Fruit fly (Drosophila melanogaster) whole organism, embryonic: Measurements from ENCODE around the gene Gcat.
A peak's percentile ranks its signal among the peaks of the same experiment; 100 is the strongest.

Source experiments
- ATbp ChIP-seq: fragments of 200-800 bp; sonication (Bioruptor generic); optimal IDR thresholded peaks from 2 replicates; lab custom pipeline; 2017; ENCODE audit warnings: missing biosample characterization, mild to moderate bottlenecking, missing genetic modification characterization, missing genetic modification reagents
- Atf-2 ChIP-seq: fragments of 200-800 bp; sonication (Bioruptor generic); optimal IDR thresholded peaks from 2 replicates; lab custom pipeline; 2016; ENCODE audit warnings: missing biosample characterization, missing genetic modification characterization
- CG10209 ChIP-seq: fragments of 200-800 bp; sonication (Bioruptor generic); optimal IDR thresholded peaks from 3 replicates; lab custom pipeline; 2017; ENCODE audit warnings: missing biosample characterization, mild to moderate bottlenecking, missing genetic modification characterization, missing genetic modification reagents
- CG10274 ChIP-seq: fragments of 200-800 bp; sonication (Bioruptor generic); optimal IDR thresholded peaks from 3 replicates; lab custom pipeline; 2017; ENCODE audit warnings: missing biosample characterization, mild to moderate bottlenecking, missing genetic modification characterization
- CG10431 ChIP-seq: fragments of 200-800 bp; sonication (Bioruptor generic); optimal IDR thresholded peaks from 3 replicates; lab custom pipeline; 2018; ENCODE audit warnings: missing biosample characterization, mild to moderate bottlenecking, missing genetic modification characterization
- CG11247 ChIP-seq: fragments of 200-800 bp; sonication (Bioruptor generic); IDR thresholded peaks from 2 replicates; pipeline ENCODE4 v1.3.6; 2022; ENCODE audit warnings: missing biosample characterization, missing genetic modification characterization
- CG11504 ChIP-seq: fragments of 200-800 bp; sonication (Bioruptor generic); optimal IDR thresholded peaks from 3 replicates; lab custom pipeline; 2019; ENCODE audit warnings: missing biosample characterization, mild to moderate bottlenecking, missing genetic modification characterization, moderate library complexity
- CG13424 ChIP-seq: fragments of 200-800 bp; sonication (Bioruptor generic); optimal IDR thresholded peaks from 2 replicates; lab custom pipeline; 2019; ENCODE audit warnings: missing biosample characterization, mild to moderate bottlenecking, missing genetic modification characterization, moderate library complexity
- CG15479 ChIP-seq: fragments of 200-800 bp; sonication (Bioruptor generic); optimal IDR thresholded peaks from 3 replicates; lab custom pipeline; 2019; ENCODE audit warnings: missing biosample characterization, mild to moderate bottlenecking, missing genetic modification characterization, moderate library complexity
- CG1603 ChIP-seq: fragments of 200-800 bp; sonication (Bioruptor generic); optimal IDR thresholded peaks from 2 replicates; lab custom pipeline; 2019; ENCODE audit warnings: missing biosample characterization, mild to moderate bottlenecking, missing genetic modification characterization, moderate library complexity
- CG17385 ChIP-seq: fragments of 200-800 bp; sonication (Bioruptor generic); optimal IDR thresholded peaks from 3 replicates; lab custom pipeline; 2018; ENCODE audit warnings: missing biosample characterization, mild to moderate bottlenecking, missing genetic modification characterization
- CG2120 ChIP-seq: fragments of 200-800 bp; sonication (Bioruptor generic); optimal IDR thresholded peaks from 3 replicates; lab custom pipeline; 2016; ENCODE audit warnings: missing biosample characterization, missing genetic modification characterization
- CG2199 ChIP-seq: fragments of 200-800 bp; sonication (Bioruptor generic); IDR thresholded peaks from 3 replicates; pipeline ENCODE4 v1.3.6; 2022; ENCODE audit warnings: missing biosample characterization, missing genetic modification characterization
- CG30020 ChIP-seq: fragments of 200-800 bp; optimal IDR thresholded peaks from 2 replicates; lab custom pipeline; 2019; ENCODE audit warnings: missing biosample characterization, mild to moderate bottlenecking, missing genetic modification characterization, moderate library complexity
- CG31224 ChIP-seq: fragments of 200-800 bp; sonication (Bioruptor generic); IDR thresholded peaks from 2 replicates; pipeline ENCODE4 v1.3.6; 2022; ENCODE audit warnings: missing biosample characterization, missing genetic modification characterization
- CG4730 ChIP-seq: fragments of 200-800 bp; sonication (Bioruptor generic); IDR thresholded peaks from 2 replicates; pipeline ENCODE4 v1.3.6; 2022; ENCODE audit warnings: missing biosample characterization, missing genetic modification characterization
- CG6683 ChIP-seq: fragments of 200-800 bp; sonication (Bioruptor generic); optimal IDR thresholded peaks from 2 replicates; lab custom pipeline; 2017; ENCODE audit warnings: missing biosample characterization, mild to moderate bottlenecking, missing genetic modification characterization, missing genetic modification reagents
- CG9817 ChIP-seq: fragments of 200-800 bp; sonication (Bioruptor generic); optimal IDR thresholded peaks from 2 replicates; lab custom pipeline; 2018; ENCODE audit warnings: missing biosample characterization, mild to moderate bottlenecking, missing genetic modification characterization, moderate library complexity
- Chrac-16 ChIP-seq: fragments of 200-800 bp; sonication (Bioruptor generic); optimal IDR thresholded peaks from 3 replicates; lab custom pipeline; 2016; ENCODE audit warnings: missing biosample characterization, missing genetic modification characterization
- D19B ChIP-seq: fragments of 200-800 bp; sonication (Bioruptor generic); optimal IDR thresholded peaks from 2 replicates; lab custom pipeline; 2017; ENCODE audit warnings: missing biosample characterization, mild to moderate bottlenecking, missing genetic modification characterization
- HmgD ChIP-seq: fragments of 200-800 bp; sonication (Bioruptor generic); optimal IDR thresholded peaks from 3 replicates; lab custom pipeline; 2016; ENCODE audit warnings: missing biosample characterization, missing genetic modification characterization
- Hr3 ChIP-seq: fragments of 200-800 bp; sonication (Bioruptor generic); optimal IDR thresholded peaks from 3 replicates; lab custom pipeline; 2016; ENCODE audit warnings: missing biosample characterization, missing genetic modification characterization
- Lpt ChIP-seq: fragments of >200 bp; optimal IDR thresholded peaks from 2 replicates; lab custom pipeline; 2018; ENCODE audit warnings: missing biosample characterization, missing genetic modification characterization
- Mrtf ChIP-seq: fragments of 200-800 bp; sonication (Bioruptor generic); IDR thresholded peaks from 3 replicates; pipeline ENCODE4 v1.3.6; 2022; ENCODE audit warnings: missing biosample characterization, missing genetic modification characterization
- Nf-YA ChIP-seq: fragments of 200-800 bp; sonication (Bioruptor generic); IDR thresholded peaks from 2 replicates; pipeline ENCODE4 v1.3.6; 2022; ENCODE audit warnings: missing biosample characterization, missing genetic modification characterization
- Ptx1 ChIP-seq: fragments of 200-800 bp; sonication (Bioruptor generic); IDR thresholded peaks from 2 replicates; pipeline ENCODE4 v1.3.6; 2022; ENCODE audit warnings: missing biosample characterization, missing genetic modification characterization
- Sox100B ChIP-seq: fragments of 200-800 bp; sonication (Bioruptor generic); optimal IDR thresholded peaks from 3 replicates; lab custom pipeline; 2018; ENCODE audit warnings: missing biosample characterization, mild to moderate bottlenecking, missing genetic modification characterization
- Vsx1 ChIP-seq: fragments of 200-800 bp; sonication (Bioruptor generic); optimal IDR thresholded peaks from 2 replicates; lab custom pipeline; 2017; ENCODE audit warnings: missing biosample characterization, mild to moderate bottlenecking, missing genetic modification characterization, missing genetic modification reagents
- br ChIP-seq: fragments of >200 bp; optimal IDR thresholded peaks from 2 replicates; lab custom pipeline; 2017
- bsh ChIP-seq, 2 experiments: fragments of 200-800 bp; sonication (Bioruptor generic); optimal IDR thresholded peaks; 2 replicates each; lab custom pipeline; 2017 to 2018; ENCODE audit warnings: mild to moderate bottlenecking in 2 of 2, missing biosample characterization in 2 of 2, missing genetic modification characterization in 2 of 2, moderate library complexity in 1 of 2
- cato ChIP-seq: fragments of 200-800 bp; sonication (Bioruptor generic); optimal IDR thresholded peaks from 2 replicates; lab custom pipeline; 2016; ENCODE audit warnings: missing biosample characterization, missing genetic modification characterization, borderline replicate concordance
- caup ChIP-seq: fragments of 200-800 bp; sonication (Bioruptor generic); optimal IDR thresholded peaks from 3 replicates; lab custom pipeline; 2017; ENCODE audit warnings: missing biosample characterization, mild to moderate bottlenecking, missing genetic modification characterization, moderate library complexity; ENCODE audit not compliant: severe bottlenecking
- ci ChIP-seq: fragments of 200-800 bp; sonication (Bioruptor generic); IDR thresholded peaks from 3 replicates; pipeline ENCODE4 v1.3.6; 2022; ENCODE audit warnings: missing biosample characterization, missing genetic modification characterization
- crc ChIP-seq: fragments of 200-800 bp; sonication (Bioruptor generic); optimal IDR thresholded peaks from 2 replicates; lab custom pipeline; 2016; ENCODE audit warnings: missing biosample characterization, missing genetic modification characterization
- ems ChIP-seq: fragments of 200-800 bp; sonication (Bioruptor generic); optimal IDR thresholded peaks from 3 replicates; lab custom pipeline; 2016; ENCODE audit warnings: missing biosample characterization, missing genetic modification characterization
- exex ChIP-seq: fragments of 200-800 bp; sonication (Bioruptor generic); optimal IDR thresholded peaks from 4 replicates; lab custom pipeline; 2018; ENCODE audit warnings: missing biosample characterization, mild to moderate bottlenecking, missing genetic modification characterization, moderate library complexity
- ftz-f1 ChIP-seq: fragments of 200-800 bp; sonication (Bioruptor generic); optimal IDR thresholded peaks from 2 replicates; lab custom pipeline; 2016; ENCODE audit warnings: missing biosample characterization, missing genetic modification characterization
- gce ChIP-seq: fragments of 200-800 bp; sonication (Bioruptor generic); IDR thresholded peaks from 3 replicates; pipeline ENCODE4 v1.3.6; 2022; ENCODE audit warnings: missing biosample characterization, missing genetic modification characterization
- ind ChIP-seq: fragments of 200-800 bp; sonication (Bioruptor generic); optimal IDR thresholded peaks from 3 replicates; lab custom pipeline; 2016; ENCODE audit warnings: missing biosample characterization, missing genetic modification characterization
- lola ChIP-seq, 3 experiments: fragments of >200 bp in 2 of 3; fragments of 200-800 bp in 1 of 3; sonication (Bioruptor generic) in 1 of 3; optimal IDR thresholded peaks; 2 replicates each; lab custom pipeline; 2017 to 2019; ENCODE audit warnings: missing biosample characterization in 3 of 3, missing genetic modification characterization in 3 of 3, mild to moderate bottlenecking in 1 of 3, moderate library complexity in 1 of 3
- nom ChIP-seq: fragments of 200-800 bp; sonication (Bioruptor generic); optimal IDR thresholded peaks from 2 replicates; lab custom pipeline; 2017; ENCODE audit warnings: missing biosample characterization, missing genetic modification characterization, mild to moderate bottlenecking, moderate library complexity, missing genetic modification reagents
- salm ChIP-seq: fragments of 200-800 bp; sonication (Bioruptor generic); optimal IDR thresholded peaks from 2 replicates; lab custom pipeline; 2018; ENCODE audit warnings: missing biosample characterization, mild to moderate bottlenecking, missing genetic modification characterization
- schlank ChIP-seq: fragments of 200-800 bp; sonication (Bioruptor generic); optimal IDR thresholded peaks from 2 replicates; lab custom pipeline; 2018; ENCODE audit warnings: missing biosample characterization, mild to moderate bottlenecking, missing genetic modification characterization
- sima ChIP-seq: fragments of 200-800 bp; sonication (Bioruptor generic); optimal IDR thresholded peaks from 2 replicates; lab custom pipeline; 2016; ENCODE audit warnings: missing biosample characterization, missing genetic modification characterization
- tap ChIP-seq: fragments of 200-800 bp; optimal IDR thresholded peaks from 3 replicates; lab custom pipeline; 2019; ENCODE audit warnings: missing biosample characterization, mild to moderate bottlenecking, missing genetic modification characterization, moderate library complexity
- tgo ChIP-seq: fragments of 200-800 bp; sonication (Bioruptor generic); IDR thresholded peaks from 3 replicates; pipeline ENCODE4 v1.3.6; 2022; ENCODE audit warnings: missing biosample characterization, missing genetic modification characterization
- tup ChIP-seq: fragments of 200-800 bp; sonication (Bioruptor generic); optimal IDR thresholded peaks from 2 replicates; lab custom pipeline; 2016; ENCODE audit warnings: missing biosample characterization, mild to moderate bottlenecking, missing genetic modification characterization, moderate library complexity
- zen2 ChIP-seq: fragments of 200-800 bp; sonication (Bioruptor generic); IDR thresholded peaks from 3 replicates; pipeline ENCODE4 v1.3.6; 2022; ENCODE audit warnings: missing biosample characterization, missing genetic modification characterization; ENCODE audit not compliant: partially characterized antibody
- zfh2 ChIP-seq: fragments of 200-800 bp; sonication (Bioruptor generic); optimal IDR thresholded peaks from 2 replicates; lab custom pipeline; 2016; ENCODE audit warnings: missing biosample characterization, missing genetic modification characterization

Gcat gene

dm6 chr3L:11825560-11826153 lies 25.0 kb upstream of the Gcat start, which contains the start of gene CG32095 (continued):
- TF ChIP-seq CG15479: no peak
- TF ChIP-seq CG11247 (GFP tag; lab: Robert Waterston, UW): no peak
- TF ChIP-seq CG4730: no peak
- TF ChIP-seq CG13424: no peak
- no peak for TF ChIP-seq gce
- no peak for TF ChIP-seq CG31224
- peak; percentile 22 for TF ChIP-seq CG1603 (tag; lab: Kevin White, UChicago)
- TF ChIP-seq CG9817 (tag; lab: Kevin White, UChicago): no peak
- no peak for TF ChIP-seq lola (GFP tag; optimal IDR thresholded peaks at IDR 0.05; lab: Kevin White, UChicago)
- no peak for TF ChIP-seq caup (GFP tag; lab: Kevin White, UChicago)
- TF ChIP-seq salm (tag; lab: Kevin White, UChicago): no peak
- TF ChIP-seq cato: no peak
- TF ChIP-seq HmgD (GFP tag; lab: Kevin White, UChicago): no peak
- no peak for TF ChIP-seq CG2199 (GFP tag; lab: Robert Waterston, UW)
- TF ChIP-seq bsh (GFP tag; optimal IDR thresholded peaks at IDR 0.05; lab: Kevin White, UChicago): no peak
- TF ChIP-seq ATbp (GFP tag; lab: Kevin White, UChicago): no peak
- TF ChIP-seq Ptx1 (GFP tag; lab: Robert Waterston, UW): no peak
- peak; percentile 27 for TF ChIP-seq CG11504 (tag; lab: Kevin White, UChicago)
- no peak for TF ChIP-seq Nf-YA (GFP tag; lab: Robert Waterston, UW)
- no peak for TF ChIP-seq Lpt (GFP tag; lab: Kevin White, UChicago)
- TF ChIP-seq ems: no peak
- no peak for TF ChIP-seq zfh2
- TF ChIP-seq tap: no peak
- no peak for TF ChIP-seq tup (GFP tag; lab: Kevin White, UChicago)
- no peak for TF ChIP-seq Mrtf
- no peak for TF ChIP-seq ci (GFP tag; lab: Robert Waterston, UW)
- TF ChIP-seq CG2120 (GFP tag; lab: Kevin White, UChicago): no peak

dm6 chr3L:11822446-11823334 lies 22.0 kb upstream of the Gcat start, which contains the start of gene RpL10Ab:
TSS of gene RpL10Ab (plus strand) at chr3L:11822851.
- TF ChIP-seq exex (tag; lab: Kevin White, UChicago): peak; percentile 19
- peak; percentile 32 for TF ChIP-seq CG10274
- no peak for TF ChIP-seq crc
- peak; percentile 49 for TF ChIP-seq D19B (GFP tag; lab: Kevin White, UChicago)
- peak; percentile 71 for TF ChIP-seq ind
- TF ChIP-seq Hr3 (GFP tag; lab: Kevin White, UChicago): peak; percentile 70
- TF ChIP-seq cato: peak; percentile 15
- peak; percentile 25 for TF ChIP-seq CG6683 (GFP tag; lab: Kevin White, UChicago)
- peak; percentile 10 for TF ChIP-seq Atf-2 (GFP tag; lab: Kevin White, UChicago)
- TF ChIP-seq CG10431 (GFP tag; lab: Kevin White, UChicago): peak; percentile 42
- TF ChIP-seq sima (GFP tag; lab: Kevin White, UChicago): no peak
- TF ChIP-seq Chrac-16 (GFP tag; lab: Kevin White, UChicago): peak; percentile 3
- no peak for TF ChIP-seq ftz-f1
- TF ChIP-seq zen2 (GFP tag; lab: Robert Waterston, UW): peak; percentile 82
- peak; percentile 59 for TF ChIP-seq Sox100B
- TF ChIP-seq CG10209 (GFP tag; lab: Kevin White, UChicago): peak; percentile 55
- TF ChIP-seq CG30020 (tag; lab: Kevin White, UChicago): peak; percentile 67
- TF ChIP-seq nom (GFP tag; lab: Kevin White, UChicago): peak; percentile 40
- TF ChIP-seq Vsx1 (GFP tag; lab: Kevin White, UChicago): peak; percentile 80
- peak; percentile 2 for TF ChIP-seq CG17385 (GFP tag; lab: Kevin White, UChicago)
- peak; percentile 71 for TF ChIP-seq tgo (GFP tag; lab: Robert Waterston, UW)
- TF ChIP-seq schlank (tag; lab: Kevin White, UChicago): peak; percentile 68
- TF ChIP-seq br (lab: Kevin White, UChicago): no peak
